Worm (Caenorhabditis elegans) whole organism, L3 larva: Measurements from ENCODE around the gene gldi-5.

ENCODE experiments used
- fkh-10 ChIP-seq: sonication (generic microtip); optimal IDR thresholded peaks from 2 replicates; lab custom pipeline; 2017; ENCODE audit warnings: missing biosample characterization, missing genetic modification reagents, missing genetic modification characterization
- hmg-11 ChIP-seq: sonication (generic microtip); optimal IDR thresholded peaks from 2 replicates; lab custom pipeline; 2016; ENCODE audit warnings: missing genetic modification characterization, missing compliant biosample characterization
- nhr-23 ChIP-seq: fragments of 150-350 bp; optimal IDR thresholded peaks from 2 replicates; lab custom pipeline; 2014; ENCODE audit warnings: missing biosample characterization, missing genetic modification reagents, missing genetic modification characterization
- skn-1 ChIP-seq: fragments of 150-350 bp; optimal IDR thresholded peaks from 2 replicates; lab custom pipeline; 2014; ENCODE audit warnings: missing biosample characterization, missing genetic modification characterization

DNA sequence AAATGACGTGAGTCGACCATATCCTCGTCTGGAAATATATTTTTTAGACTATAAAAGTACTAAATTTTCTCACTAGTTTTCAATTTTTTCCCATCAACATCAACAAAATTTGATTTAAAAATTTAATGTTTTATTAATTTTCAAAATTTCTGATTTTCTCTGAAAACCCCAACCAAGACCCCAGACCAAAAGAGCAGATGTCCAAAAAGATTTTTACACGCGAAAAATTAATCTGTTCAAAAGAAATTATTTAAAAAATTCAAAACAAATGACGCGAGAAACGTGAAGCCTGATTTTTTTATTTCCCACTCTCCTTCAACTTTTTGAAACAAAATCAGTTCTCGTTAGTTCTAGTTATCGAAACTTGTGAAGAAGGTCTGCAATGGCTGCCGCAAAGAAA lies 4.2 kb upstream of the gldi-5 start, which contains the start of gene F34D10.8:
- no peak for TF ChIP-seq hmg-11
- no peak for TF ChIP-seq fkh-10 (GFP tag; lab: Kevin White, UChicago)
- TF ChIP-seq nhr-23 (tag; lab: Kevin White, UChicago) = no peak
- TF ChIP-seq skn-1 (tag; lab: Kevin White, UChicago) = no peak
